Worm (Caenorhabditis elegans) whole organism, late embryonic: ENCODE data around the gene rom-2.

Experiments
- ama-1 ChIP-seq: fragments of 150-350 bp; optimal IDR thresholded peaks from 2 replicates; lab custom pipeline; 2014
- hlh-30 ChIP-seq: sonication (generic microtip); optimal IDR thresholded peaks from 2 replicates; lab custom pipeline; 2017; ENCODE audit warnings: antibody characterized with exemption, missing genetic modification characterization, missing compliant biosample characterization; ENCODE audit not compliant: insufficient read depth
- pqm-1 ChIP-seq: sonication (generic microtip); optimal IDR thresholded peaks from 2 replicates; lab custom pipeline; 2016; ENCODE audit warnings: missing genetic modification characterization, missing compliant biosample characterization
- tbx-2 ChIP-seq: sonication (generic microtip); optimal IDR thresholded peaks from 2 replicates; lab custom pipeline; 2016; ENCODE audit warnings: missing genetic modification characterization, missing compliant biosample characterization
- ztf-16 ChIP-seq: sonication (generic microtip); optimal IDR thresholded peaks from 2 replicates; lab custom pipeline; 2017; ENCODE audit warnings: missing genetic modification characterization, missing compliant biosample characterization

DNA sequence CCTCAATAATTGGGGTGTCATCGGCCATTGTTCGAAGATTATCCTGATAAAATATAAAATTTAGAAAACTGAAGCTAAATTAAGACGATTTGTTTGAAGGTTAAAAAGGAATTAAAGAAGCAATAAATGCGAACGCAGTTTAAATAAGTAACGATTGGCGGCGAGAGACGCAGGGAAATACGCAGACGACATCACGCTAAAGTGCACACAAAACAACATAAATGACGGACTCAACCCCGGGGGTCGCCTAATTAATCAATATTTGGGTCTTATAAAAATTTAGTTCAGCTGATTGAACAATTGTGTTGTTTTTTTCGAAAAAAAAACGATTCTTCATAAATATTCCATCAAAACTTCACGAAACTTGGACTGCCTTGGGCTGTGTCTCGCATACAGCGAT, 21.0 kb upstream of the rom-2 start, which contains the start of gene hcp-3:
- TF ChIP-seq tbx-2 (tag; lab: Kevin White, UChicago) = no peak
- no peak for TF ChIP-seq ama-1 (lab: Kevin White, UChicago)
- no peak for TF ChIP-seq pqm-1 (tag; lab: Kevin White, UChicago)
- TF ChIP-seq hlh-30 (tag; lab: Kevin White, UChicago) = no peak
- no peak for TF ChIP-seq ztf-16 (tag; lab: Kevin White, UChicago)
